Worm (Caenorhabditis elegans) whole organism, late embryonic: ENCODE results near the gene clec-38.

ENCODE experiments used
- C08G9.2 ChIP-seq: sonication (generic microtip); optimal IDR thresholded peaks from 2 replicates; lab custom pipeline; 2016; ENCODE audit warnings: mild to moderate bottlenecking, missing genetic modification characterization, moderate library complexity, missing compliant biosample characterization
- K09A11.1 ChIP-seq: sonication (generic microtip); optimal IDR thresholded peaks from 2 replicates; lab custom pipeline; 2017; ENCODE audit warnings: antibody characterized with exemption, mild to moderate bottlenecking, missing genetic modification characterization, missing compliant biosample characterization; ENCODE audit not compliant: insufficient read depth
- T23F11.4 ChIP-seq: fragments of 200-800 bp; sonication (Bioruptor generic); optimal IDR thresholded peaks from 2 replicates; lab custom pipeline; 2018; ENCODE audit warnings: mild to moderate bottlenecking, missing genetic modification characterization, missing compliant biosample characterization
- Y22D7AL.16 ChIP-seq: sonication (generic microtip); optimal IDR thresholded peaks from 2 replicates; lab custom pipeline; 2016; ENCODE audit warnings: missing genetic modification characterization, missing compliant biosample characterization
- ama-1 ChIP-seq: fragments of 150-350 bp; optimal IDR thresholded peaks from 2 replicates; lab custom pipeline; 2014
- ceh-14 ChIP-seq: sonication (generic microtip); optimal IDR thresholded peaks from 2 replicates; lab custom pipeline; 2016; ENCODE audit warnings: missing genotype, missing genetic modification characterization, missing compliant biosample characterization
- ceh-18 ChIP-seq: sonication (generic microtip); optimal IDR thresholded peaks from 2 replicates; lab custom pipeline; 2016; ENCODE audit warnings: missing genetic modification characterization, missing compliant biosample characterization
- ceh-24 ChIP-seq: sonication (generic microtip); optimal IDR thresholded peaks from 2 replicates; lab custom pipeline; 2016; ENCODE audit warnings: mild to moderate bottlenecking, missing genetic modification characterization, missing compliant biosample characterization
- ceh-30 ChIP-seq: fragments of 150-350 bp; optimal IDR thresholded peaks from 2 replicates; lab custom pipeline; 2014; ENCODE audit warnings: missing biosample characterization, missing genetic modification characterization
- ceh-31 ChIP-seq: sonication (generic microtip); optimal IDR thresholded peaks from 2 replicates; lab custom pipeline; 2016; ENCODE audit warnings: missing genetic modification characterization, missing compliant biosample characterization
- ceh-34 ChIP-seq: sonication (generic microtip); optimal IDR thresholded peaks from 2 replicates; lab custom pipeline; 2016; ENCODE audit warnings: mild to moderate bottlenecking, missing genetic modification characterization, missing compliant biosample characterization
- ceh-45 ChIP-seq: fragments of 200-800 bp; sonication (Bioruptor generic); IDR thresholded peaks from 2 replicates; pipeline ENCODE4 v1.3.6; 2022; ENCODE audit warnings: missing genetic modification reagents, missing genetic modification characterization, missing compliant biosample characterization
- ceh-48 ChIP-seq: sonication (generic microtip); optimal IDR thresholded peaks from 2 replicates; lab custom pipeline; 2016; ENCODE audit warnings: missing genetic modification characterization, inconsistent platforms, missing compliant biosample characterization
- dve-1 ChIP-seq: sonication (generic microtip); optimal IDR thresholded peaks from 2 replicates; lab custom pipeline; 2017; ENCODE audit warnings: antibody characterized with exemption, mild to moderate bottlenecking, missing genetic modification characterization, missing compliant biosample characterization
- ets-4 ChIP-seq: sonication (generic microtip); optimal IDR thresholded peaks from 2 replicates; lab custom pipeline; 2016; ENCODE audit warnings: missing genetic modification characterization, missing compliant biosample characterization
- fax-1 ChIP-seq: sonication (generic microtip); optimal IDR thresholded peaks from 2 replicates; lab custom pipeline; 2016; ENCODE audit warnings: missing genotype, missing genetic modification characterization, missing compliant biosample characterization
- fkh-10 ChIP-seq: fragments of 150-350 bp; optimal IDR thresholded peaks from 2 replicates; lab custom pipeline; 2014; ENCODE audit warnings: missing biosample characterization, missing genetic modification reagents, missing genetic modification characterization
- fkh-6 ChIP-seq: sonication (generic microtip); optimal IDR thresholded peaks from 2 replicates; lab custom pipeline; 2016; ENCODE audit warnings: missing genetic modification characterization, missing compliant biosample characterization
- gmeb-2 ChIP-seq: sonication (generic microtip); optimal IDR thresholded peaks from 2 replicates; lab custom pipeline; 2016; ENCODE audit warnings: missing genetic modification characterization, inconsistent platforms, missing compliant biosample characterization
- hlh-13 ChIP-seq: fragments of 200-800 bp; sonication (Bioruptor generic); optimal IDR thresholded peaks from 2 replicates; lab custom pipeline; 2018; ENCODE audit warnings: mild to moderate bottlenecking, missing genetic modification characterization, missing compliant biosample characterization
- lin-11 ChIP-seq: fragments of 200-800 bp; sonication (Bioruptor generic); optimal IDR thresholded peaks from 2 replicates; lab custom pipeline; 2018; ENCODE audit warnings: mild to moderate bottlenecking, missing genetic modification characterization, missing compliant biosample characterization
- madf-2 ChIP-seq: sonication (generic microtip); optimal IDR thresholded peaks from 2 replicates; lab custom pipeline; 2017; ENCODE audit warnings: missing genetic modification characterization, missing compliant biosample characterization
- mec-3 ChIP-seq: sonication (generic microtip); optimal IDR thresholded peaks from 2 replicates; lab custom pipeline; 2016; ENCODE audit warnings: borderline replicate concordance, missing genetic modification characterization, missing compliant biosample characterization
- nhr-11 ChIP-seq: fragments of 150-350 bp; optimal IDR thresholded peaks from 2 replicates; lab custom pipeline; 2014; ENCODE audit warnings: missing biosample characterization, missing genetic modification characterization
- pat-9 ChIP-seq: fragments of 200-800 bp; sonication (Bioruptor generic); optimal IDR thresholded peaks from 2 replicates; lab custom pipeline; 2018; ENCODE audit warnings: mild to moderate bottlenecking, missing genetic modification characterization, moderate library complexity, missing compliant biosample characterization
- pax-1 ChIP-seq: fragments of 150-350 bp; optimal IDR thresholded peaks from 2 replicates; lab custom pipeline; 2014; ENCODE audit warnings: missing biosample characterization, missing genetic modification characterization
- pha-4 ChIP-seq: fragments of 150-350 bp; optimal IDR thresholded peaks from 2 replicates; lab custom pipeline; 2018; ENCODE audit warnings: missing biosample characterization, missing genetic modification reagents, missing genetic modification characterization
- pqm-1 ChIP-seq: sonication (generic microtip); optimal IDR thresholded peaks from 2 replicates; lab custom pipeline; 2016; ENCODE audit warnings: missing genetic modification characterization, missing compliant biosample characterization
- pros-1 ChIP-seq: fragments of 150-350 bp; optimal IDR thresholded peaks from 2 replicates; lab custom pipeline; 2014; ENCODE audit warnings: missing biosample characterization, missing genetic modification reagents, missing genetic modification characterization
- ref-2 ChIP-seq: sonication (generic microtip); optimal IDR thresholded peaks from 2 replicates; lab custom pipeline; 2016; ENCODE audit warnings: missing genetic modification characterization, missing compliant biosample characterization
- sdc-2 ChIP-seq: sonication (generic microtip); optimal IDR thresholded peaks from 2 replicates; lab custom pipeline; 2016; ENCODE audit warnings: missing genotype, missing genetic modification characterization, missing compliant biosample characterization
- tbx-2 ChIP-seq: sonication (generic microtip); optimal IDR thresholded peaks from 2 replicates; lab custom pipeline; 2016; ENCODE audit warnings: missing genetic modification characterization, missing compliant biosample characterization
- tbx-7 ChIP-seq: sonication (generic microtip); optimal IDR thresholded peaks from 2 replicates; lab custom pipeline; 2016; ENCODE audit warnings: missing genotype, missing genetic modification characterization, missing compliant biosample characterization
- unc-3 ChIP-seq, 2 experiments: fragments of 200-800 bp in 1 of 2; sonication (Bioruptor generic) in 1 of 2; sonication (generic microtip) in 1 of 2; conservative IDR thresholded peaks in 1 of 2; optimal IDR thresholded peaks in 1 of 2; 2 replicates each; pipeline versions ENCODE4 v1.3.6 to Lab custom; 2016 to 2022; ENCODE audit warnings: missing compliant biosample characterization in 2 of 2, missing genetic modification characterization in 2 of 2, missing genetic modification reagents in 1 of 2
- unc-42 ChIP-seq: sonication (generic microtip); optimal IDR thresholded peaks from 2 replicates; lab custom pipeline; 2016; ENCODE audit warnings: missing genotype, missing genetic modification characterization, missing compliant biosample characterization
- unc-55 ChIP-seq: sonication (generic microtip); optimal IDR thresholded peaks from 2 replicates; lab custom pipeline; 2017; ENCODE audit warnings: missing biosample characterization, missing genetic modification reagents, missing genetic modification characterization
- ztf-16 ChIP-seq: sonication (generic microtip); optimal IDR thresholded peaks from 2 replicates; lab custom pipeline; 2017; ENCODE audit warnings: missing genetic modification characterization, missing compliant biosample characterization

The clec-38 gene

ce11 chrV:16780554-16780953 lies 45.1 kb upstream of the clec-38 start:
- no peak for TF ChIP-seq tbx-2
- TF ChIP-seq ztf-16 (tag; lab: Kevin White, UChicago) = no peak
- TF ChIP-seq lin-11 (tag; lab: Kevin White, UChicago) = no peak
- TF ChIP-seq ama-1 (lab: Kevin White, UChicago) = no peak
- TF ChIP-seq ceh-14 (tag; lab: Kevin White, UChicago) = no peak
- TF ChIP-seq Y22D7AL.16 (tag; lab: Kevin White, UChicago) = no peak
- no peak for TF ChIP-seq ceh-31 (tag; lab: Kevin White, UChicago)
- TF ChIP-seq ceh-45 (GFP tag; lab: Robert Waterston, UW) = no peak
- TF ChIP-seq madf-2 = no peak
- no peak for TF ChIP-seq gmeb-2 (tag; lab: Kevin White, UChicago)
- no peak for TF ChIP-seq ceh-18
- TF ChIP-seq ets-4 (tag; lab: Kevin White, UChicago) = no peak
- TF ChIP-seq pax-1 (tag; lab: Kevin White, UChicago) = no peak
- TF ChIP-seq unc-3 (GFP tag; conservative IDR thresholded peaks at IDR 0.05; lab: Robert Waterston, UW) = no peak
- TF ChIP-seq unc-3 (tag; optimal IDR thresholded peaks at IDR 0.05; lab: Kevin White, UChicago) = no peak

- TF ChIP-seq T23F11.4 (GFP tag; lab: Kevin White, UChicago) = no peak
- no peak for TF ChIP-seq K09A11.1 (tag; lab: Kevin White, UChicago)
- TF ChIP-seq dve-1 (tag; lab: Kevin White, UChicago) = no peak
- no peak for TF ChIP-seq fkh-10
- no peak for TF ChIP-seq ceh-31 (tag; lab: Kevin White, UChicago)
- no peak for TF ChIP-seq unc-42
- TF ChIP-seq ceh-14 (tag; lab: Kevin White, UChicago) = no peak
- no peak for TF ChIP-seq fax-1 (tag; lab: Kevin White, UChicago)
- no peak for TF ChIP-seq tbx-7 (tag; lab: Kevin White, UChicago)
- no peak for TF ChIP-seq sdc-2 (tag; lab: Kevin White, UChicago)
- TF ChIP-seq mec-3 (tag; lab: Kevin White, UChicago) = no peak
- no peak for TF ChIP-seq pros-1 (tag; lab: Kevin White, UChicago)
- TF ChIP-seq, all 69 proteins: peak for 0
These were observed 44.6 kb upstream of the clec-38 start for ce11 chrV:16779971-16780370.

- TF ChIP-seq C08G9.2 (tag; lab: Kevin White, UChicago) = no peak
- no peak for TF ChIP-seq ceh-48 (tag; lab: Kevin White, UChicago)
- TF ChIP-seq ref-2 (tag; lab: Kevin White, UChicago) = no peak
- no peak for TF ChIP-seq ama-1 (lab: Kevin White, UChicago)
- TF ChIP-seq ceh-30 = no peak
- TF ChIP-seq T23F11.4 (GFP tag; lab: Kevin White, UChicago) = no peak
- no peak for TF ChIP-seq pat-9
These were observed 43.8 kb upstream of the clec-38 start for ce11 chrV:16779281-16779597.

- TF ChIP-seq fkh-6 (tag; lab: Kevin White, UChicago) = no peak
These were observed 43.3 kb upstream of the clec-38 start for ce11 chrV:16778540-16779280.

ce11 chrV:16774428-16774827 lies 39.0 kb upstream of the clec-38 start:
- TF ChIP-seq ceh-24 (tag; lab: Kevin White, UChicago) (no peak), hlh-13 (GFP tag; lab: Kevin White, UChicago) (no peak), unc-55 (GFP tag; lab: Kevin White, UChicago) (no peak), pat-9 (no peak), nhr-11 (tag; lab: Kevin White, UChicago) (no peak), ceh-34 (tag; lab: Kevin White, UChicago) (no peak), ref-2 (tag; lab: Kevin White, UChicago) (no peak), fkh-10 (no peak), pha-4 (tag; lab: Kevin White, UChicago) (no peak), pqm-1 (tag; lab: Kevin White, UChicago) (no peak), pros-1 (tag; lab: Kevin White, UChicago) (no peak), madf-2 (no peak)
